Worm (Caenorhabditis elegans): ENCODE results near the gene srbc-21.

srbc-21 gene

ce11 chrV:2133512-2133911 is 21.8 kb upstream of the srbc-21 start:
- TF ChIP-seq mdl-1 (tag; optimal IDR thresholded peaks at IDR 0.05) (peak; percentile 49), hmg-11 (tag; optimal IDR thresholded peaks at IDR 0.05) (peak; percentile 80), lin-39 (tag; optimal IDR thresholded peaks at IDR 0.05) (peak; percentile 74), daf-12 (tag; optimal IDR thresholded peaks at IDR 0.05) (no peak), nhr-28 (tag; optimal IDR thresholded peaks at IDR 0.05) (no peak), elt-2 (tag; optimal IDR thresholded peaks at IDR 0.05) (peak; percentile 5), fkh-10 (GFP tag; optimal IDR thresholded peaks at IDR 0.05) (peak; percentile 68), elt-1 (tag; optimal IDR thresholded peaks at IDR 0.05) (no peak), jun-1 (tag; optimal IDR thresholded peaks at IDR 0.05) (peak; percentile 28), egl-5 (tag; optimal IDR thresholded peaks at IDR 0.05) (peak; percentile 42), pha-4 (tag; optimal IDR thresholded peaks at IDR 0.05) (peak; percentile 50), nfya-1 (tag; optimal IDR thresholded peaks at IDR 0.05; ENCODE audit: insufficient read depth) (peak; percentile 86), tbx-2 (tag; optimal IDR thresholded peaks at IDR 0.05) (peak; percentile 7), skn-1 (tag; optimal IDR thresholded peaks at IDR 0.05) (no peak), mml-1 (tag; optimal IDR thresholded peaks at IDR 0.05) (peak; percentile 93), pqm-1 (tag; optimal IDR thresholded peaks at IDR 0.05) (peak; percentile 11), snpc-4 (tag; optimal IDR thresholded peaks at IDR 0.05) (peak; percentile 50), ceh-16 (tag; optimal IDR thresholded peaks at IDR 0.05) (no peak)

- TF ChIP-seq lin-39 (tag; optimal IDR thresholded peaks at IDR 0.05) (peak; percentile 56), hmg-11 (tag; optimal IDR thresholded peaks at IDR 0.05) (no peak), egl-27 (tag; optimal IDR thresholded peaks at IDR 0.05) (no peak), ama-1 (optimal IDR thresholded peaks at IDR 0.05) (no peak), lin-15B (tag; optimal IDR thresholded peaks at IDR 0.05) (no peak), nfya-1 (tag; optimal IDR thresholded peaks at IDR 0.05; ENCODE audit: insufficient read depth) (peak; percentile 35), fkh-2 (tag; optimal IDR thresholded peaks at IDR 0.05) (no peak)
These were observed 21.0 kb upstream of the srbc-21 start for ce11 chrV:2134340-2134739.

- TF ChIP-seq nhr-25 (tag; optimal IDR thresholded peaks at IDR 0.05) (no peak), lin-39 (tag; optimal IDR thresholded peaks at IDR 0.05) (peak; percentile 39), snpc-4 (tag; optimal IDR thresholded peaks at IDR 0.05) (peak; percentile 23), nhr-28 (tag; optimal IDR thresholded peaks at IDR 0.05) (no peak), elt-2 (tag; optimal IDR thresholded peaks at IDR 0.05) (peak; percentile 11), egl-5 (tag; optimal IDR thresholded peaks at IDR 0.05) (no peak), R02D3.7 (tag; optimal IDR thresholded peaks at IDR 0.05) (no peak), pha-4 (tag; optimal IDR thresholded peaks at IDR 0.05) (no peak), ztf-11 (tag; optimal IDR thresholded peaks at IDR 0.05) (no peak), hmg-11 (tag; optimal IDR thresholded peaks at IDR 0.05) (peak; percentile 54), lin-15B (tag; optimal IDR thresholded peaks at IDR 0.05) (no peak), nfya-1 (tag; optimal IDR thresholded peaks at IDR 0.05; ENCODE audit: insufficient read depth) (peak; percentile 52), fkh-10 (GFP tag; optimal IDR thresholded peaks at IDR 0.05) (peak; percentile 27), jun-1 (tag; optimal IDR thresholded peaks at IDR 0.05) (peak; percentile 86), nhr-77 (tag; optimal IDR thresholded peaks at IDR 0.05) (no peak)
These were observed 20.0 kb upstream of the srbc-21 start for ce11 chrV:2135323-2135722.

- TF ChIP-seq nhr-76 (tag; optimal IDR thresholded peaks at IDR 0.05): peak; percentile 59
- TF ChIP-seq nhr-25 (tag; optimal IDR thresholded peaks at IDR 0.05): no peak
- TF ChIP-seq elt-2 (tag; optimal IDR thresholded peaks at IDR 0.05): peak; percentile 10
These were observed 18.3 kb upstream of the srbc-21 start for ce11 chrV:2137010-2137409.

- TF ChIP-seq egl-5 (tag; optimal IDR thresholded peaks at IDR 0.05): no peak
- TF ChIP-seq jun-1 (tag; optimal IDR thresholded peaks at IDR 0.05): peak; percentile 28
These were observed 17.0 kb upstream of the srbc-21 start for ce11 chrV:2138287-2138686.

ce11 chrV:2139918-2140317 is 15.4 kb upstream of the srbc-21 start, which contains the start of gene F22F7.7:
F22F7.7 (minus strand) TSS chrV:2140042.
- TF ChIP-seq pqm-1 (tag; optimal IDR thresholded peaks at IDR 0.05) (no peak), pha-4 (tag; optimal IDR thresholded peaks at IDR 0.05) (no peak), nhr-28 (tag; optimal IDR thresholded peaks at IDR 0.05) (no peak), lsy-12 (tag; optimal IDR thresholded peaks at IDR 0.05) (no peak), aly-2 (tag; optimal IDR thresholded peaks at IDR 0.05) (no peak), lin-15B (tag; optimal IDR thresholded peaks at IDR 0.05) (no peak), nhr-43 (tag; optimal IDR thresholded peaks at IDR 0.05; ENCODE audit: poor library complexity, severe bottlenecking) (no peak), fos-1 (tag; optimal IDR thresholded peaks at IDR 0.05) (no peak), nhr-25 (tag; optimal IDR thresholded peaks at IDR 0.05) (no peak), nhr-76 (tag; optimal IDR thresholded peaks at IDR 0.05) (no peak), mml-1 (tag; optimal IDR thresholded peaks at IDR 0.05) (no peak), ZK546.5 (tag; optimal IDR thresholded peaks at IDR 0.05) (no peak), ztf-11 (tag; optimal IDR thresholded peaks at IDR 0.05) (no peak), hmg-11 (tag; optimal IDR thresholded peaks at IDR 0.05) (no peak), nhr-77 (tag; optimal IDR thresholded peaks at IDR 0.05) (no peak), unc-62 (GFP tag; optimal IDR thresholded peaks at IDR 0.05) (no peak), nfya-1 (tag; optimal IDR thresholded peaks at IDR 0.05; ENCODE audit: insufficient read depth) (no peak), elt-3 (tag; optimal IDR thresholded peaks at IDR 0.05) (no peak), ama-1 (optimal IDR thresholded peaks at IDR 0.05) (no peak), zag-1 (tag; optimal IDR thresholded peaks at IDR 0.05) (no peak)

Measured in whole organism, L3 larva.